Fruit fly (Drosophila melanogaster) whole organism, embryonic: Measurements from ENCODE around the gene blot.

Experiments used
- CG11723 ChIP-seq: fragments of 200-800 bp; sonication (Bioruptor generic); optimal IDR thresholded peaks from 2 replicates; lab custom pipeline; 2017; ENCODE audit warnings: missing biosample characterization, mild to moderate bottlenecking, missing genetic modification characterization
- CG1233 ChIP-seq: fragments of 200-800 bp; sonication (Bioruptor generic); optimal IDR thresholded peaks from 4 replicates; lab custom pipeline; 2018; ENCODE audit warnings: missing biosample characterization, mild to moderate bottlenecking, missing genetic modification characterization
- CG12391 ChIP-seq: fragments of 200-800 bp; sonication (Bioruptor generic); optimal IDR thresholded peaks from 3 replicates; lab custom pipeline; 2018; ENCODE audit warnings: missing biosample characterization, mild to moderate bottlenecking, missing genetic modification characterization, moderate library complexity
- CG13287 ChIP-seq: fragments of 200-800 bp; sonication (Bioruptor generic); IDR thresholded peaks from 2 replicates; pipeline ENCODE4 v1.3.6; 2022; ENCODE audit warnings: missing biosample characterization, missing genetic modification characterization; ENCODE audit not compliant: partially characterized antibody
- CG13775 ChIP-seq: fragments of 200-800 bp; sonication (Bioruptor generic); optimal IDR thresholded peaks from 3 replicates; lab custom pipeline; 2017; ENCODE audit warnings: missing biosample characterization, mild to moderate bottlenecking, missing genetic modification characterization
- CG14014 ChIP-seq: fragments of 200-800 bp; sonication (Bioruptor generic); IDR thresholded peaks from 2 replicates; pipeline ENCODE4 v1.3.6; 2022; ENCODE audit warnings: missing biosample characterization, missing genetic modification characterization
- CG14050 ChIP-seq: fragments of 200-800 bp; sonication (Bioruptor generic); IDR thresholded peaks from 3 replicates; pipeline ENCODE4 v1.3.6; 2022; ENCODE audit warnings: missing biosample characterization, missing genetic modification characterization
- CG14441 ChIP-seq: fragments of 200-800 bp; sonication (Bioruptor generic); IDR thresholded peaks from 2 replicates; pipeline ENCODE4 v1.3.6; 2022; ENCODE audit warnings: missing biosample characterization, missing genetic modification characterization
- CG1529 ChIP-seq: fragments of 200-800 bp; sonication (Bioruptor generic); optimal IDR thresholded peaks from 3 replicates; lab custom pipeline; 2018; ENCODE audit warnings: missing biosample characterization, missing genetic modification characterization
- CG15514 ChIP-seq: fragments of 200-800 bp; sonication (Bioruptor generic); optimal IDR thresholded peaks from 3 replicates; lab custom pipeline; 2017; ENCODE audit warnings: missing biosample characterization, missing genetic modification characterization, mild to moderate bottlenecking, moderate library complexity, missing genetic modification reagents
- CG16813 ChIP-seq: fragments of 200-800 bp; sonication (Bioruptor generic); IDR thresholded peaks from 3 replicates; pipeline ENCODE4 v1.3.6; 2022; ENCODE audit warnings: missing biosample characterization, missing genetic modification characterization; ENCODE audit not compliant: partially characterized antibody
- CG16815 ChIP-seq: fragments of 200-800 bp; sonication (Bioruptor generic); optimal IDR thresholded peaks from 3 replicates; lab custom pipeline; 2017; ENCODE audit warnings: missing biosample characterization, mild to moderate bottlenecking, missing genetic modification characterization
- CG17568 ChIP-seq: fragments of 200-800 bp; sonication (Bioruptor generic); optimal IDR thresholded peaks from 2 replicates; lab custom pipeline; 2018; ENCODE audit warnings: missing biosample characterization, mild to moderate bottlenecking, missing genetic modification characterization, moderate library complexity
- CG2120 ChIP-seq: fragments of 200-800 bp; sonication (Bioruptor generic); optimal IDR thresholded peaks from 3 replicates; lab custom pipeline; 2016; ENCODE audit warnings: missing biosample characterization, missing genetic modification characterization
- CG2199 ChIP-seq: fragments of 200-800 bp; sonication (Bioruptor generic); IDR thresholded peaks from 3 replicates; pipeline ENCODE4 v1.3.6; 2022; ENCODE audit warnings: missing biosample characterization, missing genetic modification characterization
- CG30403 ChIP-seq: fragments of 200-800 bp; sonication (Bioruptor generic); optimal IDR thresholded peaks from 3 replicates; lab custom pipeline; 2016; ENCODE audit warnings: missing biosample characterization, missing genetic modification characterization
- CG7963 ChIP-seq: fragments of 200-800 bp; sonication (Bioruptor generic); IDR thresholded peaks from 3 replicates; pipeline ENCODE4 v1.3.6; 2022; ENCODE audit warnings: missing biosample characterization, missing genetic modification characterization; ENCODE audit not compliant: partially characterized antibody
- CG8089 ChIP-seq: fragments of 200-800 bp; sonication (Bioruptor generic); optimal IDR thresholded peaks from 3 replicates; lab custom pipeline; 2016; ENCODE audit warnings: missing biosample characterization, missing genetic modification characterization
- CG9437 ChIP-seq: fragments of 200-800 bp; sonication (Bioruptor generic); optimal IDR thresholded peaks from 2 replicates; lab custom pipeline; 2018; ENCODE audit warnings: missing biosample characterization, mild to moderate bottlenecking, missing genetic modification characterization
- CrebB ChIP-seq: fragments of 200-800 bp; sonication (Bioruptor generic); optimal IDR thresholded peaks from 3 replicates; lab custom pipeline; 2018; ENCODE audit warnings: missing biosample characterization, mild to moderate bottlenecking, missing genetic modification characterization
- Dip2 ChIP-seq: fragments of 200-800 bp; sonication (Bioruptor generic); IDR thresholded peaks from 2 replicates; pipeline ENCODE4 v1.3.6; 2022; ENCODE audit warnings: missing biosample characterization, missing genetic modification characterization
- Gug ChIP-seq: fragments of 200-800 bp; sonication (Bioruptor generic); IDR thresholded peaks from 4 replicates; pipeline ENCODE4 v1.3.6; 2022; ENCODE audit warnings: missing biosample characterization, missing genetic modification characterization
- HLH54F ChIP-seq: fragments of 200-800 bp; sonication (Bioruptor generic); optimal IDR thresholded peaks from 3 replicates; lab custom pipeline; 2016; ENCODE audit warnings: missing biosample characterization, missing genetic modification characterization
- HmgD ChIP-seq: fragments of 200-800 bp; sonication (Bioruptor generic); optimal IDR thresholded peaks from 3 replicates; lab custom pipeline; 2016; ENCODE audit warnings: missing biosample characterization, missing genetic modification characterization
- Hmr ChIP-seq: fragments of 200-800 bp; sonication (Bioruptor generic); optimal IDR thresholded peaks from 3 replicates; lab custom pipeline; 2017; ENCODE audit warnings: mild to moderate bottlenecking, missing biosample characterization, missing genetic modification reagents, missing genetic modification characterization
- Hr3 ChIP-seq: fragments of 200-800 bp; sonication (Bioruptor generic); optimal IDR thresholded peaks from 3 replicates; lab custom pipeline; 2016; ENCODE audit warnings: missing biosample characterization, missing genetic modification characterization
- Hsf ChIP-seq: fragments of 200-800 bp; sonication (Bioruptor generic); optimal IDR thresholded peaks from 3 replicates; lab custom pipeline; 2016; ENCODE audit warnings: missing biosample characterization, missing genetic modification characterization
- Myb ChIP-seq: fragments of 200-800 bp; sonication (Bioruptor generic); optimal IDR thresholded peaks from 2 replicates; lab custom pipeline; 2016; ENCODE audit warnings: missing biosample characterization, missing genetic modification characterization
- Optix ChIP-seq: fragments of 200-800 bp; sonication (Bioruptor generic); IDR thresholded peaks from 3 replicates; pipeline ENCODE4 v1.3.6; 2022; ENCODE audit warnings: missing biosample characterization, missing genetic modification characterization
- Six4 ChIP-seq: fragments of 200-800 bp; sonication (Bioruptor generic); optimal IDR thresholded peaks from 2 replicates; lab custom pipeline; 2016; ENCODE audit warnings: missing biosample characterization, missing genetic modification characterization
- TFAM ChIP-seq: fragments of 200-800 bp; sonication (Bioruptor generic); optimal IDR thresholded peaks from 2 replicates; lab custom pipeline; 2017; ENCODE audit warnings: missing biosample characterization, missing genetic modification characterization, inconsistent platforms
- Tbp ChIP-seq: fragments of >200 bp; optimal IDR thresholded peaks from 2 replicates; lab custom pipeline; 2018; ENCODE audit warnings: missing biosample characterization, missing genetic modification characterization
- ab ChIP-seq: fragments of 200-800 bp; sonication (Bioruptor generic); optimal IDR thresholded peaks from 2 replicates; lab custom pipeline; 2016; ENCODE audit warnings: missing biosample characterization, missing genetic modification characterization
- bcd ChIP-seq: fragments of 200-800 bp; sonication (Bioruptor generic); optimal IDR thresholded peaks from 2 replicates; lab custom pipeline; 2017; ENCODE audit warnings: missing biosample characterization, mild to moderate bottlenecking, missing genetic modification characterization
- da ChIP-seq: fragments of 200-800 bp; sonication (Bioruptor generic); optimal IDR thresholded peaks from 2 replicates; lab custom pipeline; 2016; ENCODE audit warnings: missing biosample characterization, missing genetic modification characterization
- danr ChIP-seq: fragments of 200-800 bp; sonication (Bioruptor generic); IDR thresholded peaks from 2 replicates; pipeline ENCODE4 v1.3.6; 2022; ENCODE audit warnings: missing biosample characterization, missing genetic modification characterization
- fd102C ChIP-seq: fragments of 200-800 bp; sonication (Bioruptor generic); optimal IDR thresholded peaks from 2 replicates; lab custom pipeline; 2018; ENCODE audit warnings: missing biosample characterization, mild to moderate bottlenecking, missing genetic modification characterization, moderate library complexity
- hbn ChIP-seq: fragments of 200-800 bp; sonication (Bioruptor generic); IDR thresholded peaks from 2 replicates; pipeline ENCODE4 v1.3.6; 2022; ENCODE audit warnings: missing biosample characterization, missing genetic modification characterization; ENCODE audit not compliant: partially characterized antibody
- hkb ChIP-seq, 2 experiments: fragments of 200-800 bp in 1 of 2; fragments of >200 bp in 1 of 2; sonication (Bioruptor generic) in 1 of 2; IDR thresholded peaks in 1 of 2; optimal IDR thresholded peaks in 1 of 2; 2 replicates each; pipeline versions ENCODE4 v1.3.6 to Lab custom; 2017 to 2022; ENCODE audit warnings: missing biosample characterization in 1 of 2, missing genetic modification characterization in 1 of 2
- jigr1 ChIP-seq: fragments of 200-800 bp; sonication (Bioruptor generic); IDR thresholded peaks from 3 replicates; pipeline ENCODE4 v1.3.6; 2022; ENCODE audit warnings: missing biosample characterization, missing genetic modification characterization
- mam ChIP-seq: fragments of 200-800 bp; sonication (Bioruptor generic); optimal IDR thresholded peaks from 3 replicates; lab custom pipeline; 2016; ENCODE audit warnings: missing biosample characterization, missing genetic modification characterization
- onecut ChIP-seq: fragments of 200-800 bp; sonication (Bioruptor generic); IDR thresholded peaks from 2 replicates; pipeline ENCODE4 v1.3.6; 2022; ENCODE audit warnings: missing biosample characterization, missing genetic modification characterization
- peb ChIP-seq: fragments of 200-800 bp; sonication (Bioruptor generic); IDR thresholded peaks from 2 replicates; pipeline ENCODE4 v1.3.6; 2022; ENCODE audit warnings: missing biosample characterization, missing genetic modification characterization
- run ChIP-seq: fragments of 200-800 bp; sonication (Bioruptor generic); optimal IDR thresholded peaks from 3 replicates; lab custom pipeline; 2018; ENCODE audit warnings: missing biosample characterization, mild to moderate bottlenecking, missing genetic modification characterization
- so ChIP-seq: fragments of 200-800 bp; sonication (Bioruptor generic); IDR thresholded peaks from 3 replicates; pipeline ENCODE4 v1.3.6; 2022; ENCODE audit warnings: missing biosample characterization, missing genetic modification characterization
- ttk ChIP-seq: fragments of 200-800 bp; sonication (Bioruptor generic); IDR thresholded peaks from 2 replicates; pipeline ENCODE4 v2.1.2; 2022; ENCODE audit warnings: missing biosample characterization, missing genetic modification characterization
- twi ChIP-seq: fragments of 200-800 bp; optimal IDR thresholded peaks from 2 replicates; lab custom pipeline; 2019; ENCODE audit warnings: missing biosample characterization, mild to moderate bottlenecking, missing genetic modification characterization, moderate library complexity
- tx ChIP-seq: fragments of 200-800 bp; sonication (Bioruptor generic); optimal IDR thresholded peaks from 2 replicates; lab custom pipeline; 2016; ENCODE audit warnings: missing biosample characterization, missing genetic modification characterization
- z ChIP-seq: fragments of 200-800 bp; sonication (Bioruptor generic); IDR thresholded peaks from 3 replicates; pipeline ENCODE4 v1.3.6; 2022; ENCODE audit warnings: missing biosample characterization, missing genetic modification characterization
- zfh2 ChIP-seq: fragments of 200-800 bp; sonication (Bioruptor generic); optimal IDR thresholded peaks from 2 replicates; lab custom pipeline; 2016; ENCODE audit warnings: missing biosample characterization, missing genetic modification characterization

Gene blot

dm6 chr3L:17415967-17416749 lies 5.2 kb downstream of the blot start (continued):
- no peak for TF ChIP-seq hkb (optimal IDR thresholded peaks at IDR 0.05; lab: Kevin White, UChicago)
- TF ChIP-seq hkb (GFP tag; IDR thresholded peaks at IDR 0.05; lab: Robert Waterston, UW), result no peak
- TF ChIP-seq fd102C (GFP tag; lab: Kevin White, UChicago), result peak; percentile 96
- TF ChIP-seq CG1529 (GFP tag; lab: Kevin White, UChicago), result no peak
- TF ChIP-seq CG14014, result no peak
- TF ChIP-seq CG1233 (GFP tag; lab: Kevin White, UChicago), result no peak
- TF ChIP-seq CG9437 (GFP tag; lab: Kevin White, UChicago), result no peak
- no peak for TF ChIP-seq hbn (GFP tag; lab: Robert Waterston, UW)
- no peak for TF ChIP-seq HmgD (GFP tag; lab: Kevin White, UChicago)
- TF ChIP-seq jigr1 (GFP tag; lab: Robert Waterston, UW), result no peak
- peak; percentile 49 for TF ChIP-seq twi
- no peak for TF ChIP-seq CG15514 (GFP tag; lab: Kevin White, UChicago)
- TF ChIP-seq peb (GFP tag; lab: Robert Waterston, UW), result no peak
- TF ChIP-seq run, result no peak
- TF ChIP-seq CG2120 (GFP tag; lab: Kevin White, UChicago), result peak; percentile 40
- TF ChIP-seq Gug, result no peak
- peak; percentile 67 for TF ChIP-seq CG12391
- TF ChIP-seq ab (GFP tag; lab: Kevin White, UChicago), result no peak
- TF ChIP-seq CG2199 (GFP tag; lab: Robert Waterston, UW), result no peak
- peak; percentile 13 for TF ChIP-seq mam (GFP tag; lab: Kevin White, UChicago)
- TF ChIP-seq CG11723 (GFP tag; lab: Kevin White, UChicago), result no peak
- no peak for TF ChIP-seq CG8089
- no peak for TF ChIP-seq Six4 (GFP tag; lab: Kevin White, UChicago)
- TF ChIP-seq CG16813 (GFP tag; lab: Robert Waterston, UW), result no peak
- no peak for TF ChIP-seq onecut (GFP tag; lab: Robert Waterston, UW)
- TF ChIP-seq da, result no peak
- TF ChIP-seq CG7963 (GFP tag; lab: Robert Waterston, UW), result no peak
- peak; percentile 23 for TF ChIP-seq Myb (GFP tag; lab: Kevin White, UChicago)
- no peak for TF ChIP-seq CG13287 (GFP tag; lab: Robert Waterston, UW)
- peak; percentile 6 for TF ChIP-seq Hmr (GFP tag; lab: Kevin White, UChicago)
- TF ChIP-seq CG13775 (GFP tag; lab: Kevin White, UChicago), result peak; percentile 69
- TF ChIP-seq danr, result no peak
- no peak for TF ChIP-seq so (GFP tag; lab: Robert Waterston, UW)
- TF ChIP-seq tx (GFP tag; lab: Kevin White, UChicago), result peak; percentile 35
- TF ChIP-seq Tbp, result no peak
- no peak for TF ChIP-seq bcd (GFP tag; lab: Kevin White, UChicago)
- TF ChIP-seq z (GFP tag; lab: Robert Waterston, UW), result no peak
- peak; percentile 36 for TF ChIP-seq Hr3
- TF ChIP-seq Dip2 (GFP tag; lab: Robert Waterston, UW), result no peak
- TF ChIP-seq CG14050, result no peak
- peak; percentile 69 for TF ChIP-seq CG16815
- no peak for TF ChIP-seq zfh2
- peak; percentile 35; the same call in 1 of the 3 replicates for TF ChIP-seq Optix (GFP tag; lab: Robert Waterston, UW)
- TF ChIP-seq ttk, result no peak
- peak; percentile 33 for TF ChIP-seq CG17568 (GFP tag; lab: Kevin White, UChicago)
- no peak for TF ChIP-seq TFAM (GFP tag; lab: Kevin White, UChicago)
- TF ChIP-seq HLH54F (GFP tag; lab: Kevin White, UChicago), result peak; percentile 38
- TF ChIP-seq Hsf (GFP tag; lab: Kevin White, UChicago), result peak; percentile 58
- TF ChIP-seq CG14441 (GFP tag; lab: Robert Waterston, UW), result no peak
- peak; percentile 39 for TF ChIP-seq CG30403 (GFP tag; lab: Kevin White, UChicago)
- TF ChIP-seq CrebB (tag; lab: Kevin White, UChicago), result no peak
